Fruit fly (Drosophila melanogaster) whole organism, embryonic: ENCODE results near the gene CG34293.
A peak's percentile ranks its signal among the peaks of the same experiment; 100 is the strongest.

ENCODE experiments used
- BEAF-32 ChIP-seq: fragments of 200-800 bp; sonication (Bioruptor generic); optimal IDR thresholded peaks from 3 replicates; lab custom pipeline; 2017; ENCODE audit warnings: missing biosample characterization, missing genetic modification characterization, mild to moderate bottlenecking, moderate library complexity, missing genetic modification reagents
- CG10543 ChIP-seq: fragments of 200-800 bp; sonication (Bioruptor generic); optimal IDR thresholded peaks from 3 replicates; lab custom pipeline; 2017; ENCODE audit warnings: missing biosample characterization, mild to moderate bottlenecking, missing genetic modification characterization, moderate library complexity
- CG11085 ChIP-seq: fragments of 200-800 bp; sonication (Bioruptor generic); IDR thresholded peaks from 2 replicates; pipeline ENCODE4 v1.3.6; 2022; ENCODE audit warnings: missing biosample characterization, missing genetic modification characterization
- CG11696 ChIP-seq: fragments of 200-800 bp; sonication (Bioruptor generic); IDR thresholded peaks from 2 replicates; pipeline ENCODE4 v1.3.6; 2022; ENCODE audit warnings: missing biosample characterization, missing genetic modification characterization
- CG12219 ChIP-seq: fragments of 200-800 bp; sonication (Bioruptor generic); optimal IDR thresholded peaks from 3 replicates; lab custom pipeline; 2018; ENCODE audit warnings: missing biosample characterization, mild to moderate bottlenecking, missing genetic modification characterization
- CG1529 ChIP-seq: fragments of 200-800 bp; sonication (Bioruptor generic); optimal IDR thresholded peaks from 3 replicates; lab custom pipeline; 2018; ENCODE audit warnings: missing biosample characterization, missing genetic modification characterization
- CG15696 ChIP-seq: fragments of 200-800 bp; sonication (Bioruptor generic); optimal IDR thresholded peaks from 2 replicates; lab custom pipeline; 2019; ENCODE audit warnings: missing biosample characterization, mild to moderate bottlenecking, missing genetic modification characterization, moderate library complexity
- CG16813 ChIP-seq: fragments of 200-800 bp; sonication (Bioruptor generic); IDR thresholded peaks from 3 replicates; pipeline ENCODE4 v1.3.6; 2022; ENCODE audit warnings: missing biosample characterization, missing genetic modification characterization; ENCODE audit not compliant: partially characterized antibody
- CG18262 ChIP-seq: fragments of 200-800 bp; optimal IDR thresholded peaks from 3 replicates; lab custom pipeline; 2019; ENCODE audit warnings: missing biosample characterization, mild to moderate bottlenecking, missing genetic modification characterization, moderate library complexity
- CG34224 ChIP-seq: fragments of 200-800 bp; sonication (Bioruptor generic); IDR thresholded peaks from 3 replicates; pipeline ENCODE4 v1.3.6; 2022; ENCODE audit warnings: missing biosample characterization, missing genetic modification characterization; ENCODE audit not compliant: partially characterized antibody
- CG4360 ChIP-seq: fragments of 200-800 bp; sonication (Bioruptor generic); IDR thresholded peaks from 2 replicates; pipeline ENCODE4 v1.3.6; 2022; ENCODE audit warnings: missing biosample characterization, missing genetic modification characterization
- CG4820 ChIP-seq: fragments of 200-800 bp; sonication (Bioruptor generic); optimal IDR thresholded peaks from 3 replicates; lab custom pipeline; 2016; ENCODE audit warnings: missing biosample characterization, missing genetic modification characterization
- CG5180 ChIP-seq: fragments of 200-800 bp; sonication (Bioruptor generic); optimal IDR thresholded peaks from 3 replicates; lab custom pipeline; 2017; ENCODE audit warnings: missing biosample characterization, missing genetic modification characterization, mild to moderate bottlenecking, moderate library complexity, missing genetic modification reagents
- CG6854 ChIP-seq: fragments of 200-800 bp; sonication (Bioruptor generic); optimal IDR thresholded peaks from 3 replicates; lab custom pipeline; 2017; ENCODE audit warnings: missing biosample characterization, mild to moderate bottlenecking, missing genetic modification characterization
- CG9215 ChIP-seq: fragments of 200-800 bp; sonication (Bioruptor generic); IDR thresholded peaks from 2 replicates; pipeline ENCODE4 v1.3.6; 2022; ENCODE audit warnings: missing biosample characterization, missing genetic modification characterization
- Camta ChIP-seq: fragments of 200-800 bp; sonication (Bioruptor generic); optimal IDR thresholded peaks from 2 replicates; lab custom pipeline; 2016; ENCODE audit warnings: missing biosample characterization, missing genetic modification characterization
- Dfd ChIP-seq, 2 experiments: fragments of >200 bp; optimal IDR thresholded peaks; 2 replicates each; lab custom pipeline; 2017; ENCODE audit warnings: missing biosample characterization in 2 of 2, missing genetic modification characterization in 2 of 2
- ERR ChIP-seq: fragments of 200-800 bp; sonication (Bioruptor generic); optimal IDR thresholded peaks from 2 replicates; lab custom pipeline; 2016; ENCODE audit warnings: missing biosample characterization, missing genetic modification characterization
- HHEX ChIP-seq: fragments of 200-800 bp; sonication (Bioruptor generic); optimal IDR thresholded peaks from 3 replicates; lab custom pipeline; 2017; ENCODE audit warnings: missing biosample characterization, mild to moderate bottlenecking, missing genetic modification characterization, missing genetic modification reagents
- HLH4C ChIP-seq: fragments of 200-800 bp; sonication (Bioruptor generic); IDR thresholded peaks from 3 replicates; pipeline ENCODE4 v1.3.6; 2022; ENCODE audit warnings: missing biosample characterization, missing genetic modification characterization; ENCODE audit not compliant: partially characterized antibody
- HLHmδ ChIP-seq: fragments of 200-800 bp; sonication (Bioruptor generic); optimal IDR thresholded peaks from 2 replicates; lab custom pipeline; 2018; ENCODE audit warnings: missing biosample characterization, mild to moderate bottlenecking, missing genetic modification characterization, moderate library complexity
- Sin3A ChIP-seq: fragments of >200 bp; optimal IDR thresholded peaks from 2 replicates; lab custom pipeline; 2018
- Spps ChIP-seq: fragments of 200-800 bp; sonication (Bioruptor generic); optimal IDR thresholded peaks from 2 replicates; lab custom pipeline; 2018; ENCODE audit warnings: missing biosample characterization, mild to moderate bottlenecking, missing genetic modification characterization
- Ssrp ChIP-seq: fragments of 200-800 bp; sonication (Bioruptor generic); optimal IDR thresholded peaks from 2 replicates; lab custom pipeline; 2018; ENCODE audit warnings: missing biosample characterization, mild to moderate bottlenecking, missing genetic modification characterization, moderate library complexity
- Taf1 ChIP-seq: fragments of 200-800 bp; sonication (Bioruptor generic); IDR thresholded peaks from 2 replicates; pipeline ENCODE4 v1.3.6; 2022; ENCODE audit warnings: missing biosample characterization, missing genetic modification characterization
- ab ChIP-seq: fragments of 200-800 bp; sonication (Bioruptor generic); optimal IDR thresholded peaks from 2 replicates; lab custom pipeline; 2016; ENCODE audit warnings: missing biosample characterization, missing genetic modification characterization
- ato ChIP-seq: fragments of 200-800 bp; sonication (Bioruptor generic); IDR thresholded peaks from 2 replicates; pipeline ENCODE4 v1.3.6; 2022; ENCODE audit warnings: missing biosample characterization, missing genetic modification characterization; ENCODE audit not compliant: partially characterized antibody
- cg ChIP-seq: fragments of 200-800 bp; sonication (Bioruptor generic); optimal IDR thresholded peaks from 3 replicates; lab custom pipeline; 2019; ENCODE audit warnings: missing biosample characterization, mild to moderate bottlenecking, missing genetic modification characterization, moderate library complexity
- fd3F ChIP-seq: fragments of 200-800 bp; sonication (Bioruptor generic); optimal IDR thresholded peaks from 2 replicates; lab custom pipeline; 2018; ENCODE audit warnings: missing biosample characterization, mild to moderate bottlenecking, missing genetic modification characterization, moderate library complexity
- ftz-f1 ChIP-seq: fragments of 200-800 bp; sonication (Bioruptor generic); optimal IDR thresholded peaks from 2 replicates; lab custom pipeline; 2016; ENCODE audit warnings: missing biosample characterization, missing genetic modification characterization
- gcm ChIP-seq: fragments of 200-800 bp; sonication (Bioruptor generic); optimal IDR thresholded peaks from 2 replicates; lab custom pipeline; 2019; ENCODE audit warnings: missing biosample characterization, mild to moderate bottlenecking, missing genetic modification characterization, moderate library complexity
- grau ChIP-seq: fragments of 200-800 bp; optimal IDR thresholded peaks from 3 replicates; lab custom pipeline; 2019; ENCODE audit warnings: missing biosample characterization, mild to moderate bottlenecking, missing genetic modification characterization, moderate library complexity
- hb ChIP-seq: fragments of 200-800 bp; sonication (Bioruptor generic); IDR thresholded peaks from 3 replicates; pipeline ENCODE4 v1.3.6; 2022; ENCODE audit warnings: missing biosample characterization, missing genetic modification characterization; ENCODE audit not compliant: partially characterized antibody
- inv ChIP-seq: fragments of 200-800 bp; sonication (Bioruptor generic); IDR thresholded peaks from 2 replicates; pipeline ENCODE4 v1.3.6; 2022; ENCODE audit warnings: missing biosample characterization, missing genetic modification characterization; ENCODE audit not compliant: partially characterized antibody
- jumu ChIP-seq: fragments of 200-800 bp; sonication (Bioruptor generic); optimal IDR thresholded peaks from 3 replicates; lab custom pipeline; 2016; ENCODE audit warnings: missing biosample characterization, missing genetic modification characterization
- mld ChIP-seq: fragments of 200-800 bp; sonication (Bioruptor generic); IDR thresholded peaks from 3 replicates; pipeline ENCODE4 v1.3.6; 2022; ENCODE audit warnings: missing biosample characterization, missing genetic modification characterization; ENCODE audit not compliant: partially characterized antibody
- nom ChIP-seq: fragments of 200-800 bp; sonication (Bioruptor generic); optimal IDR thresholded peaks from 2 replicates; lab custom pipeline; 2017; ENCODE audit warnings: missing biosample characterization, missing genetic modification characterization, mild to moderate bottlenecking, moderate library complexity, missing genetic modification reagents
- peb ChIP-seq: fragments of 200-800 bp; sonication (Bioruptor generic); IDR thresholded peaks from 2 replicates; pipeline ENCODE4 v1.3.6; 2022; ENCODE audit warnings: missing biosample characterization, missing genetic modification characterization
- run ChIP-seq: fragments of 200-800 bp; sonication (Bioruptor generic); optimal IDR thresholded peaks from 3 replicates; lab custom pipeline; 2018; ENCODE audit warnings: missing biosample characterization, mild to moderate bottlenecking, missing genetic modification characterization
- schlank ChIP-seq: fragments of 200-800 bp; sonication (Bioruptor generic); optimal IDR thresholded peaks from 2 replicates; lab custom pipeline; 2018; ENCODE audit warnings: missing biosample characterization, mild to moderate bottlenecking, missing genetic modification characterization
- scrt ChIP-seq: fragments of 200-800 bp; sonication (Bioruptor generic); optimal IDR thresholded peaks from 2 replicates; lab custom pipeline; 2018; ENCODE audit warnings: missing biosample characterization, mild to moderate bottlenecking, missing genetic modification characterization, moderate library complexity
- slbo ChIP-seq: fragments of 200-800 bp; sonication (Bioruptor generic); IDR thresholded peaks from 2 replicates; pipeline ENCODE4 v1.3.6; 2022; ENCODE audit warnings: missing biosample characterization, missing genetic modification characterization
- slou ChIP-seq: fragments of 200-800 bp; sonication (Bioruptor generic); optimal IDR thresholded peaks from 3 replicates; lab custom pipeline; 2016; ENCODE audit warnings: missing biosample characterization, missing genetic modification characterization
- sna ChIP-seq: fragments of 200-800 bp; sonication (Bioruptor generic); IDR thresholded peaks from 2 replicates; pipeline ENCODE4 v1.3.6; 2022; ENCODE audit warnings: missing biosample characterization, missing genetic modification characterization; ENCODE audit not compliant: partially characterized antibody
- stwl ChIP-seq: fragments of 200-800 bp; sonication (Bioruptor generic); optimal IDR thresholded peaks from 3 replicates; lab custom pipeline; 2018; ENCODE audit warnings: missing biosample characterization, mild to moderate bottlenecking, missing genetic modification characterization, moderate library complexity
- tx ChIP-seq: fragments of 200-800 bp; sonication (Bioruptor generic); optimal IDR thresholded peaks from 2 replicates; lab custom pipeline; 2016; ENCODE audit warnings: missing biosample characterization, missing genetic modification characterization
- unc-4 ChIP-seq: fragments of 200-800 bp; sonication (Bioruptor generic); IDR thresholded peaks from 2 replicates; pipeline ENCODE4 v1.3.6; 2022; ENCODE audit warnings: missing biosample characterization, missing genetic modification characterization; ENCODE audit not compliant: partially characterized antibody
- vnd ChIP-seq: fragments of 200-800 bp; sonication (Bioruptor generic); IDR thresholded peaks from 3 replicates; pipeline ENCODE4 v1.3.6; 2022; ENCODE audit warnings: missing biosample characterization, missing genetic modification characterization; ENCODE audit not compliant: partially characterized antibody
- zen2 ChIP-seq: fragments of 200-800 bp; sonication (Bioruptor generic); IDR thresholded peaks from 3 replicates; pipeline ENCODE4 v1.3.6; 2022; ENCODE audit warnings: missing biosample characterization, missing genetic modification characterization; ENCODE audit not compliant: partially characterized antibody

Gene CG34293

dm6 chr3R:27116465-27117092 is 48.8 kb downstream of the CG34293 start, which contains the start of the genes CG6066 and CG5880 (continued):
- TF ChIP-seq CG12219 (GFP tag; lab: Kevin White, UChicago) (no peak), ftz-f1 (peak; percentile 81), CG9215 (no peak), HLHmδ (no peak), run (tag; lab: Kevin White, UChicago) (no peak), Camta (GFP tag; lab: Kevin White, UChicago) (no peak), CG16813 (GFP tag; lab: Robert Waterston, UW) (peak; percentile 82), Dfd (GFP tag; optimal IDR thresholded peaks at IDR 0.05; lab: Kevin White, UChicago) (no peak), ato (GFP tag; lab: Robert Waterston, UW) (peak; percentile 83), peb (no peak), CG15696 (tag; lab: Kevin White, UChicago) (no peak), hb (peak; percentile 74; the same call in 1 of the 3 replicates), CG11696 (GFP tag; lab: Robert Waterston, UW) (no peak), Spps (tag; lab: Kevin White, UChicago) (no peak), fd3F (GFP tag; lab: Kevin White, UChicago) (no peak), tx (GFP tag; lab: Kevin White, UChicago) (no peak), ab (GFP tag; lab: Kevin White, UChicago) (no peak), CG18262 (tag; lab: Kevin White, UChicago) (no peak), cg (GFP tag; lab: Kevin White, UChicago) (no peak), Ssrp (tag; lab: Kevin White, UChicago) (no peak), grau (tag; lab: Kevin White, UChicago) (no peak), unc-4 (GFP tag; lab: Robert Waterston, UW) (peak; percentile 82), stwl (peak; percentile 74), slbo (GFP tag; lab: Robert Waterston, UW) (no peak), schlank (tag; lab: Kevin White, UChicago) (no peak), CG5180 (GFP tag; lab: Kevin White, UChicago) (no peak), BEAF-32 (GFP tag; lab: Kevin White, UChicago) (peak; percentile 83), slou (no peak), scrt (GFP tag; lab: Kevin White, UChicago) (no peak), CG34224 (GFP tag; lab: Robert Waterston, UW) (peak; percentile 89), Taf1 (GFP tag; lab: Robert Waterston, UW) (no peak), CG1529 (GFP tag; lab: Kevin White, UChicago) (no peak), Sin3A (lab: Kevin White, UChicago) (peak; percentile 76), CG6854 (GFP tag; lab: Kevin White, UChicago) (no peak), inv (peak; percentile 70), CG10543 (no peak), sna (GFP tag; lab: Robert Waterston, UW) (peak; percentile 76), HLH4C (GFP tag; lab: Robert Waterston, UW) (peak; percentile 87), CG11085 (GFP tag; lab: Robert Waterston, UW) (no peak), mld (GFP tag; lab: Robert Waterston, UW) (peak; percentile 61; the same call in 1 of the 3 replicates), gcm (GFP tag; lab: Kevin White, UChicago) (no peak), zen2 (GFP tag; lab: Robert Waterston, UW) (peak; percentile 73; the same call in 2 of the 3 replicates), ERR (GFP tag; lab: Kevin White, UChicago) (no peak), vnd (GFP tag; lab: Robert Waterston, UW) (peak; percentile 68), nom (GFP tag; lab: Kevin White, UChicago) (no peak), HHEX (GFP tag; lab: Kevin White, UChicago) (no peak), jumu (GFP tag; lab: Kevin White, UChicago) (no peak), CG4820 (GFP tag; lab: Kevin White, UChicago) (no peak), CG4360 (no peak)
